Fruit fly (Drosophila melanogaster) whole organism, pupa: ENCODE measurements around the gene Sgs1.

Experiments
- CG12605 ChIP-seq: fragments of 200-800 bp; sonication (Bioruptor generic); IDR thresholded peaks from 2 replicates; pipeline ENCODE4 v1.3.6; 2022; ENCODE audit warnings: missing biosample characterization, missing genetic modification characterization
- CG13204 ChIP-seq: fragments of 200-800 bp; sonication (Bioruptor generic); optimal IDR thresholded peaks from 2 replicates; lab custom pipeline; 2018; ENCODE audit warnings: missing biosample characterization, mild to moderate bottlenecking, missing genetic modification characterization, moderate library complexity
- CG14655 ChIP-seq: fragments of 200-800 bp; sonication (Bioruptor generic); optimal IDR thresholded peaks from 3 replicates; lab custom pipeline; 2017; ENCODE audit warnings: mild to moderate bottlenecking, missing biosample characterization, missing genetic modification reagents, missing genetic modification characterization
- CG8301 ChIP-seq: fragments of 200-800 bp; sonication (Bioruptor generic); optimal IDR thresholded peaks from 2 replicates; lab custom pipeline; 2018; ENCODE audit warnings: missing biosample characterization, mild to moderate bottlenecking, missing genetic modification characterization
- Pif1B ChIP-seq: fragments of 200-800 bp; sonication (Bioruptor generic); optimal IDR thresholded peaks from 3 replicates; lab custom pipeline; 2016; ENCODE audit warnings: missing biosample characterization, missing genetic modification characterization

DNA sequence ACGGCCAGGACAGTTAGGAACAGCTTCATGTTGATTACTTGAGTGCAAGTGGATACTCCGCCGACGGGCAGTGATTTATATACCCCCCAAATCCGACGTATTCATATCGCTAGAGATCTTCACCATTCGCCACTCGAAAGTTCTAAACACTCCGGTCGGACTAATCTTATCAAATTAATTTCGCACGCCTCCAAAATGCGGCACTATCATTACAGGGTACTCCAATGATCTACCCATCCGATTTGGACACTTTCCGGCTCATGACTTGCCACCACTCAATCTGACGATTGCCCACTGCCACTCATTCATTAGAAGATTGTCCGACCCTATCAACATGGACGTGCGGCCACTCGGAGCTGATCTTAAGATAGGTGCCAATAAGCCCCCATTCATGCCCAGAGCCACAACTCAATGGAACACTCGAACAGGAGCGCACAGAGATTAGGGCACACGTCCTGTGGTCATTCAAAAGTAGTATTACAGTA, 15.9 kb downstream of the Sgs1 start, which contains the start of gene Jon25Bii:
- no peak for TF ChIP-seq CG13204 (GFP tag; lab: Kevin White, UChicago)
- no peak for TF ChIP-seq CG8301 (tag; lab: Kevin White, UChicago)
- TF ChIP-seq Pif1B: no peak
- no peak for TF ChIP-seq CG14655 (GFP tag; lab: Kevin White, UChicago)
- TF ChIP-seq CG12605 (GFP tag; lab: Robert Waterston, UW): no peak
